Fruit fly (Drosophila melanogaster) whole organism: ENCODE data around the gene Cdc6.

Experiments used
- CG8478 ChIP-seq: fragments of >200 bp; optimal IDR thresholded peaks from 2 replicates; lab custom pipeline; 2018; ENCODE audit warnings: inconsistent platforms
- EcR ChIP-seq, 2 experiments: fragments of >200 bp; optimal IDR thresholded peaks; 2 replicates each; lab custom pipeline; 2017; ENCODE audit warnings: missing biosample characterization in 2 of 2, missing genetic modification characterization in 2 of 2, missing genetic modification reagents in 2 of 2
- pan ChIP-seq: fragments of >200 bp; optimal IDR thresholded peaks from 2 replicates; lab custom pipeline; 2017
- psq ChIP-seq: fragments of >200 bp; optimal IDR thresholded peaks from 2 replicates; lab custom pipeline; 2017
- usp ChIP-seq: fragments of >200 bp; optimal IDR thresholded peaks from 2 replicates; lab custom pipeline; 2017; ENCODE audit warnings: missing biosample characterization, missing genetic modification characterization, mixed read lengths

- TF ChIP-seq pan (lab: Kevin White, UChicago) (no peak), psq (lab: Kevin White, UChicago) (no peak), CG8478 (no peak), EcR (GFP tag; optimal IDR thresholded peaks at IDR 0.05; lab: Kevin White, UChicago) (no peak), usp (GFP tag; lab: Kevin White, UChicago) (no peak)
Measured at dm6 chr3L:8669847-8670622, 36.2 kb upstream of the Cdc6 start.
